Fruit fly (Drosophila melanogaster): Measurements from ENCODE around the gene Fhos.

DNA sequence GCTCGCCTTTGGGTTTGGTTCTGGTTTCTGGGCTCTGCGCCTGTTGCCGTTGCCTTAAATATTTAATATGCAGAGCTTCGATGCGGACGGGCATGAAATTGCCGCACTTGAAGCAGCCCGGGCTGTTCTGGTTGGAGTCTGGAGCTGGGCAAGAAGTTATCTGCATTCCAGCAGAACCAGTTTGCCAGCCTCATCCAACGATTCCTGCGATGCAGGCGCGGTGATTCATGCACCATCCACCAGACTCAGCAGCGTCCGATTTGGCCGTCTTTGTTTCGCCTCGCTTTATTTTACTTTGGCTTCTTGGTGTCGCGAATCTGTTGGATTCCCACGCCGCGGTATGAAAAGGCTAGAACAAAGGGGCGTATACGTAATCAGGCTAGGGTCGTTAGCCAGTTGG lies 66.0 kb downstream of the Fhos start:
- no peak for TF ChIP-seq kay (GFP tag; ENCODE audit: borderline replicate concordance)
- no peak for TF ChIP-seq toe (GFP tag; optimal IDR thresholded peaks at IDR 0.05)
- no peak for TF ChIP-seq CG7101 (tag; optimal IDR thresholded peaks at IDR 0.05)
- TF ChIP-seq cnc (optimal IDR thresholded peaks at IDR 0.05): no peak
- no peak for TF ChIP-seq CG5204 (GFP tag; optimal IDR thresholded peaks at IDR 0.05)
- TF ChIP-seq CG11617 (GFP tag; optimal IDR thresholded peaks at IDR 0.05): no peak
- no peak for TF ChIP-seq Clk (GFP tag; optimal IDR thresholded peaks at IDR 0.05)
